Fruit fly (Drosophila melanogaster) whole organism, embryonic: ENCODE data around the gene CG15375.

Source experiments
- B-H2 ChIP-seq: fragments of 200-800 bp; sonication (Bioruptor generic); optimal IDR thresholded peaks from 2 replicates; lab custom pipeline; 2018; ENCODE audit warnings: missing biosample characterization, mild to moderate bottlenecking, missing genetic modification characterization
- CG10321 ChIP-seq: fragments of 200-800 bp; sonication (Bioruptor generic); IDR thresholded peaks from 2 replicates; pipeline ENCODE4 v1.3.6; 2022; ENCODE audit warnings: missing biosample characterization, missing genetic modification characterization
- CG14050 ChIP-seq: fragments of 200-800 bp; sonication (Bioruptor generic); IDR thresholded peaks from 3 replicates; pipeline ENCODE4 v1.3.6; 2022; ENCODE audit warnings: missing biosample characterization, missing genetic modification characterization
- CG15011 ChIP-seq: fragments of 200-800 bp; sonication (Bioruptor generic); optimal IDR thresholded peaks from 3 replicates; lab custom pipeline; 2018; ENCODE audit warnings: missing biosample characterization, mild to moderate bottlenecking, missing genetic modification characterization
- CG15514 ChIP-seq: fragments of 200-800 bp; sonication (Bioruptor generic); optimal IDR thresholded peaks from 3 replicates; lab custom pipeline; 2017; ENCODE audit warnings: missing biosample characterization, missing genetic modification characterization, mild to moderate bottlenecking, moderate library complexity, missing genetic modification reagents
- CG1602 ChIP-seq: fragments of 200-800 bp; sonication (Bioruptor generic); optimal IDR thresholded peaks from 3 replicates; lab custom pipeline; 2016; ENCODE audit warnings: missing biosample characterization, missing genetic modification characterization
- CG16813 ChIP-seq: fragments of 200-800 bp; sonication (Bioruptor generic); IDR thresholded peaks from 3 replicates; pipeline ENCODE4 v1.3.6; 2022; ENCODE audit warnings: missing biosample characterization, missing genetic modification characterization; ENCODE audit not compliant: partially characterized antibody
- CG17361 ChIP-seq: fragments of 200-800 bp; sonication (Bioruptor generic); IDR thresholded peaks from 3 replicates; pipeline ENCODE4 v1.3.6; 2022; ENCODE audit warnings: missing biosample characterization, missing genetic modification characterization
- CG17912 ChIP-seq: fragments of 200-800 bp; sonication (Bioruptor generic); optimal IDR thresholded peaks from 2 replicates; lab custom pipeline; 2018; ENCODE audit warnings: missing biosample characterization, mild to moderate bottlenecking, missing genetic modification characterization
- CG2202 ChIP-seq: fragments of 200-800 bp; sonication (Bioruptor generic); optimal IDR thresholded peaks from 2 replicates; lab custom pipeline; 2018; ENCODE audit warnings: missing biosample characterization, mild to moderate bottlenecking, missing genetic modification characterization
- CG2875 ChIP-seq: fragments of 200-800 bp; sonication (Bioruptor generic); optimal IDR thresholded peaks from 2 replicates; lab custom pipeline; 2017; ENCODE audit warnings: missing biosample characterization, mild to moderate bottlenecking, missing genetic modification characterization, missing genetic modification reagents
- CG30020 ChIP-seq: fragments of 200-800 bp; optimal IDR thresholded peaks from 2 replicates; lab custom pipeline; 2019; ENCODE audit warnings: missing biosample characterization, mild to moderate bottlenecking, missing genetic modification characterization, moderate library complexity
- CG30431 ChIP-seq: fragments of 200-800 bp; sonication (Bioruptor generic); optimal IDR thresholded peaks from 2 replicates; lab custom pipeline; 2017; ENCODE audit warnings: missing biosample characterization, missing genetic modification characterization
- CG33213 ChIP-seq: fragments of 200-800 bp; sonication (Bioruptor generic); optimal IDR thresholded peaks from 3 replicates; lab custom pipeline; 2016; ENCODE audit warnings: missing biosample characterization, missing genetic modification characterization
- CG34376 ChIP-seq: fragments of 200-800 bp; sonication (Bioruptor generic); optimal IDR thresholded peaks from 2 replicates; lab custom pipeline; 2018; ENCODE audit warnings: missing biosample characterization, mild to moderate bottlenecking, missing genetic modification characterization
- CG43689 ChIP-seq: fragments of 200-800 bp; sonication (Bioruptor generic); IDR thresholded peaks from 2 replicates; pipeline ENCODE4 v1.3.6; 2022; ENCODE audit warnings: missing biosample characterization, missing genetic modification characterization
- CG4854 ChIP-seq: fragments of 200-800 bp; sonication (Bioruptor generic); optimal IDR thresholded peaks from 2 replicates; lab custom pipeline; 2016; ENCODE audit warnings: missing biosample characterization, missing genetic modification characterization, inconsistent platforms
- CG6683 ChIP-seq: fragments of 200-800 bp; sonication (Bioruptor generic); optimal IDR thresholded peaks from 2 replicates; lab custom pipeline; 2017; ENCODE audit warnings: missing biosample characterization, mild to moderate bottlenecking, missing genetic modification characterization, missing genetic modification reagents
- CG6791 ChIP-seq: fragments of 200-800 bp; sonication (Bioruptor generic); IDR thresholded peaks from 3 replicates; pipeline ENCODE4 v1.3.6; 2022; ENCODE audit warnings: missing biosample characterization, missing genetic modification characterization; ENCODE audit not compliant: partially characterized antibody
- CG9876 ChIP-seq: fragments of 200-800 bp; sonication (Bioruptor generic); optimal IDR thresholded peaks from 2 replicates; lab custom pipeline; 2016; ENCODE audit warnings: missing biosample characterization, missing genetic modification characterization
- Dll ChIP-seq: fragments of 200-800 bp; sonication (Bioruptor generic); IDR thresholded peaks from 4 replicates; pipeline ENCODE4 v1.3.6; 2022; ENCODE audit warnings: missing biosample characterization, missing genetic modification characterization; ENCODE audit not compliant: partially characterized antibody
- Hsf ChIP-seq: fragments of 200-800 bp; sonication (Bioruptor generic); optimal IDR thresholded peaks from 3 replicates; lab custom pipeline; 2016; ENCODE audit warnings: missing biosample characterization, missing genetic modification characterization
- Lpt ChIP-seq: fragments of >200 bp; optimal IDR thresholded peaks from 2 replicates; lab custom pipeline; 2018; ENCODE audit warnings: missing biosample characterization, missing genetic modification characterization
- MBD-R2 ChIP-seq: fragments of 200-800 bp; sonication (Bioruptor generic); IDR thresholded peaks from 2 replicates; pipeline ENCODE4 v1.3.6; 2022; ENCODE audit warnings: missing biosample characterization, missing genetic modification characterization
- Mrtf ChIP-seq: fragments of 200-800 bp; sonication (Bioruptor generic); IDR thresholded peaks from 3 replicates; pipeline ENCODE4 v1.3.6; 2022; ENCODE audit warnings: missing biosample characterization, missing genetic modification characterization
- PHDP ChIP-seq: fragments of 200-800 bp; sonication (Bioruptor generic); optimal IDR thresholded peaks from 3 replicates; lab custom pipeline; 2018; ENCODE audit warnings: missing biosample characterization, mild to moderate bottlenecking, missing genetic modification characterization, moderate library complexity
- Ravus ChIP-seq: fragments of 200-800 bp; sonication (Bioruptor generic); IDR thresholded peaks from 2 replicates; pipeline ENCODE4 v1.3.6; 2022; ENCODE audit warnings: missing biosample characterization, missing genetic modification characterization
- Side ChIP-seq: fragments of 200-800 bp; sonication (Bioruptor generic); optimal IDR thresholded peaks from 2 replicates; lab custom pipeline; 2016; ENCODE audit warnings: missing biosample characterization, missing genetic modification characterization
- YL-1 ChIP-seq: fragments of 200-800 bp; sonication (Bioruptor generic); optimal IDR thresholded peaks from 3 replicates; lab custom pipeline; 2017; ENCODE audit warnings: missing biosample characterization, mild to moderate bottlenecking, missing genetic modification characterization
- ato ChIP-seq: fragments of 200-800 bp; sonication (Bioruptor generic); IDR thresholded peaks from 2 replicates; pipeline ENCODE4 v1.3.6; 2022; ENCODE audit warnings: missing biosample characterization, missing genetic modification characterization; ENCODE audit not compliant: partially characterized antibody
- bowl ChIP-seq: fragments of 200-800 bp; sonication (Bioruptor generic); IDR thresholded peaks from 2 replicates; pipeline ENCODE4 v1.3.6; 2022; ENCODE audit warnings: missing biosample characterization, missing genetic modification characterization
- crp ChIP-seq, 2 experiments: fragments of 200-800 bp; sonication (Bioruptor generic); optimal IDR thresholded peaks; 2 replicates in 1 of 2; 3 replicates in 1 of 2; lab custom pipeline; 2017; ENCODE audit warnings: missing biosample characterization in 2 of 2, missing genetic modification characterization in 2 of 2, mild to moderate bottlenecking in 1 of 2, moderate library complexity in 1 of 2
- danr ChIP-seq: fragments of 200-800 bp; sonication (Bioruptor generic); IDR thresholded peaks from 2 replicates; pipeline ENCODE4 v1.3.6; 2022; ENCODE audit warnings: missing biosample characterization, missing genetic modification characterization
- dysf ChIP-seq: fragments of 200-800 bp; sonication (Bioruptor generic); IDR thresholded peaks from 3 replicates; pipeline ENCODE4 v1.3.6; 2022; ENCODE audit warnings: missing biosample characterization, missing genetic modification characterization
- fd3F ChIP-seq: fragments of 200-800 bp; sonication (Bioruptor generic); optimal IDR thresholded peaks from 2 replicates; lab custom pipeline; 2018; ENCODE audit warnings: missing biosample characterization, mild to moderate bottlenecking, missing genetic modification characterization, moderate library complexity
- fd96Cb ChIP-seq: fragments of 200-800 bp; sonication (Bioruptor generic); optimal IDR thresholded peaks from 2 replicates; lab custom pipeline; 2018; ENCODE audit warnings: missing biosample characterization, mild to moderate bottlenecking, missing genetic modification characterization, moderate library complexity
- fru ChIP-seq: fragments of >200 bp; optimal IDR thresholded peaks from 2 replicates; lab custom pipeline; 2017
- gce ChIP-seq: fragments of 200-800 bp; sonication (Bioruptor generic); IDR thresholded peaks from 3 replicates; pipeline ENCODE4 v1.3.6; 2022; ENCODE audit warnings: missing biosample characterization, missing genetic modification characterization
- gsb ChIP-seq: fragments of 200-800 bp; sonication (Bioruptor generic); IDR thresholded peaks from 2 replicates; pipeline ENCODE4 v1.3.6; 2022; ENCODE audit warnings: missing biosample characterization, missing genetic modification characterization
- gt ChIP-seq: fragments of 200-800 bp; sonication (Bioruptor generic); IDR thresholded peaks from 2 replicates; pipeline ENCODE4 v1.3.6; 2022; ENCODE audit warnings: missing biosample characterization, missing genetic modification characterization
- knrl ChIP-seq: fragments of 200-800 bp; sonication (Bioruptor generic); IDR thresholded peaks from 3 replicates; pipeline ENCODE4 v1.3.6; 2022; ENCODE audit warnings: missing biosample characterization, missing genetic modification characterization; ENCODE audit not compliant: partially characterized antibody
- mld ChIP-seq: fragments of 200-800 bp; sonication (Bioruptor generic); IDR thresholded peaks from 3 replicates; pipeline ENCODE4 v1.3.6; 2022; ENCODE audit warnings: missing biosample characterization, missing genetic modification characterization; ENCODE audit not compliant: partially characterized antibody
- nmo ChIP-seq: fragments of 200-800 bp; sonication (Bioruptor generic); optimal IDR thresholded peaks from 2 replicates; lab custom pipeline; 2018; ENCODE audit warnings: missing biosample characterization, mild to moderate bottlenecking, missing genetic modification characterization, moderate library complexity
- onecut ChIP-seq: fragments of 200-800 bp; sonication (Bioruptor generic); IDR thresholded peaks from 2 replicates; pipeline ENCODE4 v1.3.6; 2022; ENCODE audit warnings: missing biosample characterization, missing genetic modification characterization
- pzg ChIP-seq: fragments of 200-800 bp; sonication (Bioruptor generic); optimal IDR thresholded peaks from 3 replicates; lab custom pipeline; 2018; ENCODE audit warnings: missing biosample characterization, mild to moderate bottlenecking, missing genetic modification characterization, moderate library complexity
- ranshi ChIP-seq: fragments of 200-800 bp; sonication (Bioruptor generic); IDR thresholded peaks from 2 replicates; pipeline ENCODE4 v1.3.6; 2022; ENCODE audit warnings: missing biosample characterization, missing genetic modification characterization
- sens ChIP-seq: fragments of 200-800 bp; sonication (Bioruptor generic); peaks from one replicate; lab custom pipeline; 2016; ENCODE audit warnings: missing biosample characterization, missing genetic modification characterization
- tin ChIP-seq: fragments of 200-800 bp; sonication (Bioruptor generic); optimal IDR thresholded peaks from 3 replicates; lab custom pipeline; 2016; ENCODE audit warnings: missing biosample characterization, missing genetic modification characterization
- tup ChIP-seq: fragments of 200-800 bp; sonication (Bioruptor generic); optimal IDR thresholded peaks from 2 replicates; lab custom pipeline; 2016; ENCODE audit warnings: missing biosample characterization, mild to moderate bottlenecking, missing genetic modification characterization, moderate library complexity
- vfl ChIP-seq: fragments of 200-800 bp; sonication (Bioruptor generic); optimal IDR thresholded peaks from 2 replicates; lab custom pipeline; 2016; ENCODE audit warnings: missing biosample characterization, missing genetic modification characterization
- zf30C ChIP-seq: fragments of 200-800 bp; sonication (Bioruptor generic); optimal IDR thresholded peaks from 3 replicates; lab custom pipeline; 2018; ENCODE audit warnings: missing biosample characterization, mild to moderate bottlenecking, missing genetic modification characterization

Gene CG15375

dm6 chrX:4131049-4131629 is 30.0 kb downstream of the CG15375 start, which contains the start of gene GlcAT-I (continued):
- TF ChIP-seq tin (GFP tag; lab: Kevin White, UChicago), result no peak
- TF ChIP-seq mld, result no peak
- TF ChIP-seq gt, result no peak
- TF ChIP-seq CG15514 (GFP tag; lab: Kevin White, UChicago), result peak; percentile 70
- TF ChIP-seq CG30431 (GFP tag; lab: Kevin White, UChicago), result no peak
- TF ChIP-seq bowl (GFP tag; lab: Robert Waterston, UW), result no peak
- TF ChIP-seq CG43689 (GFP tag; lab: Robert Waterston, UW), result no peak
- no peak for TF ChIP-seq CG2202 (tag; lab: Kevin White, UChicago)
- no peak for TF ChIP-seq dysf (GFP tag; lab: Robert Waterston, UW)
- TF ChIP-seq CG15011, result no peak
- TF ChIP-seq Hsf (GFP tag; lab: Kevin White, UChicago), result no peak
- TF ChIP-seq gce, result no peak
- no peak for TF ChIP-seq CG17912 (GFP tag; lab: Kevin White, UChicago)
- peak; percentile 41; the same call in 1 of the 3 replicates for TF ChIP-seq knrl (GFP tag; lab: Robert Waterston, UW)
- TF ChIP-seq Ravus (GFP tag; lab: Robert Waterston, UW), result no peak
- no peak for TF ChIP-seq fd96Cb (tag; lab: Kevin White, UChicago)
- TF ChIP-seq fd3F (GFP tag; lab: Kevin White, UChicago), result no peak
- no peak for TF ChIP-seq fru (lab: Kevin White, UChicago)
- no peak for TF ChIP-seq PHDP
- TF ChIP-seq Lpt (GFP tag; lab: Kevin White, UChicago), result no peak
- no peak for TF ChIP-seq CG1602 (GFP tag; lab: Kevin White, UChicago)
- no peak for TF ChIP-seq ato (GFP tag; lab: Robert Waterston, UW)
- peak; percentile 57; the same call in 2 of the 3 replicates for TF ChIP-seq CG6791
- TF ChIP-seq gsb, result no peak
- no peak for TF ChIP-seq tup
- no peak for TF ChIP-seq zf30C
- peak; percentile 60; the same call in 3 of the 4 replicates for TF ChIP-seq Dll
- no peak for TF ChIP-seq crp (GFP tag; optimal IDR thresholded peaks at IDR 0.05; lab: Kevin White, UChicago)
- no peak for TF ChIP-seq CG9876
- TF ChIP-seq B-H2 (GFP tag; lab: Kevin White, UChicago), result no peak
- TF ChIP-seq CG4854 (GFP tag; lab: Kevin White, UChicago), result no peak
- no peak for TF ChIP-seq CG17361 (GFP tag; lab: Robert Waterston, UW)
- TF ChIP-seq CG10321 (GFP tag; lab: Robert Waterston, UW), result no peak
- TF ChIP-seq CG16813 (GFP tag; lab: Robert Waterston, UW), result peak; percentile 58
- no peak for TF ChIP-seq onecut (GFP tag; lab: Robert Waterston, UW)
- no peak for TF ChIP-seq CG33213
- peak; percentile 40 for TF ChIP-seq YL-1
- TF ChIP-seq vfl (GFP tag; lab: Kevin White, UChicago), result no peak
- TF ChIP-seq danr, result no peak
- TF ChIP-seq CG34376 (GFP tag; lab: Kevin White, UChicago), result no peak
- no peak for TF ChIP-seq ranshi (GFP tag; lab: Robert Waterston, UW)
- no peak for TF ChIP-seq CG30020 (tag; lab: Kevin White, UChicago)
- TF ChIP-seq Side, result no peak
- TF ChIP-seq CG14050 (GFP tag; lab: Robert Waterston, UW), result no peak
- no peak for TF ChIP-seq Mrtf (GFP tag; lab: Robert Waterston, UW)
- no peak for TF ChIP-seq sens (GFP tag; lab: Kevin White, UChicago)
- peak; percentile 4 for TF ChIP-seq nmo (GFP tag; lab: Kevin White, UChicago)
- no peak for TF ChIP-seq CG6683
- TF ChIP-seq pzg, result peak; percentile 62
- TF ChIP-seq MBD-R2 (GFP tag; lab: Robert Waterston, UW), result peak; percentile 83
- no peak for TF ChIP-seq CG2875
